Worm (Caenorhabditis elegans): Measurements from ENCODE around the gene R07H5.11.
"Not testable (repeated sequence)": the region's sequence is repeated elsewhere in the genome, so short reads cannot be mapped to it uniquely, and the experiment has no call there.

The R07H5.11 gene

DNA sequence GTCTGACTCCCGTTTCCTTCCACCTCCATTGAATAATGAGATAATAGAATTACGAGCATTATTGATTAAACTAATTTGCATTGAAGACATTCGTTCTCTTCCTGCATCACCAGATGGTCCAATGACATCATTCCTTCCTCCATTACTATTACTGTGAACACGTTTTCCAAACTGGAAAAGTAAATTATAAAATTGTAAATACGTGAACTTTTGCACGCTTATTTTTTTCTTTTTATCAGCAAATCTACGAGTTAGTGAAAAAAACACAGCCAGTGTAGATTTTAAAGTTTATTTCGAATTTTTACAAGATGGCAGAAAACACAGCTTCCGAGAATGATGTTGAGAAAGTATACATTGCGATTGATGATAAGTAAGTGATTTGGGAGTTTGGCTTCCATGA, 51.1 kb downstream of the R07H5.11 start, which contains the start of gene C05C12.1:
TSS of gene C05C12.1 (plus strand) at position 301 of the 400 bp plus-strand sequence.
- TF ChIP-seq chd-7 (tag; optimal IDR thresholded peaks at IDR 0.05); Y53G8AR.9 (GFP tag; conservative IDR thresholded peaks at IDR 0.05); ztf-22 (GFP tag; optimal IDR thresholded peaks at IDR 0.05): not testable (repeated sequence)

All from whole organism, young adult.